Fruit fly (Drosophila melanogaster) whole organism, embryonic: ENCODE data around the gene Pxd.
A peak's percentile ranks its signal among the peaks of the same experiment; 100 is the strongest.

ENCODE experiments used
- CG10431 ChIP-seq: fragments of 200-800 bp; sonication (Bioruptor generic); optimal IDR thresholded peaks from 3 replicates; lab custom pipeline; 2018; ENCODE audit warnings: missing biosample characterization, mild to moderate bottlenecking, missing genetic modification characterization
- CG10543 ChIP-seq: fragments of 200-800 bp; sonication (Bioruptor generic); optimal IDR thresholded peaks from 3 replicates; lab custom pipeline; 2017; ENCODE audit warnings: missing biosample characterization, mild to moderate bottlenecking, missing genetic modification characterization, moderate library complexity
- CG10565 ChIP-seq: fragments of 200-800 bp; sonication (Bioruptor generic); optimal IDR thresholded peaks from 3 replicates; lab custom pipeline; 2016; ENCODE audit warnings: missing biosample characterization, mild to moderate bottlenecking, missing genetic modification characterization
- CG11456 ChIP-seq: fragments of 200-800 bp; sonication (Bioruptor generic); IDR thresholded peaks from 3 replicates; pipeline ENCODE4 v1.3.6; 2022; ENCODE audit warnings: missing biosample characterization, missing genetic modification characterization
- CG12769 ChIP-seq: fragments of 200-800 bp; sonication (Bioruptor generic); optimal IDR thresholded peaks from 2 replicates; lab custom pipeline; 2019; ENCODE audit warnings: missing biosample characterization, mild to moderate bottlenecking, missing genetic modification characterization, moderate library complexity
- CG14860 ChIP-seq: fragments of 200-800 bp; sonication (Bioruptor generic); IDR thresholded peaks from 3 replicates; pipeline ENCODE4 v1.3.6; 2022; ENCODE audit warnings: missing biosample characterization, missing genetic modification characterization; ENCODE audit not compliant: partially characterized antibody
- CG17802 ChIP-seq: fragments of 200-800 bp; sonication (Bioruptor generic); optimal IDR thresholded peaks from 2 replicates; lab custom pipeline; 2018; ENCODE audit warnings: missing biosample characterization, mild to moderate bottlenecking, missing genetic modification characterization, moderate library complexity
- CG17829 ChIP-seq: fragments of 200-800 bp; optimal IDR thresholded peaks from 2 replicates; lab custom pipeline; 2019; ENCODE audit warnings: missing biosample characterization, mild to moderate bottlenecking, missing genetic modification characterization, moderate library complexity
- CG2120 ChIP-seq: fragments of 200-800 bp; sonication (Bioruptor generic); optimal IDR thresholded peaks from 3 replicates; lab custom pipeline; 2016; ENCODE audit warnings: missing biosample characterization, missing genetic modification characterization
- CG32767 ChIP-seq: fragments of 200-800 bp; sonication (Bioruptor generic); IDR thresholded peaks from 2 replicates; pipeline ENCODE4 v1.3.6; 2022; ENCODE audit warnings: missing biosample characterization, missing genetic modification characterization
- CG33213 ChIP-seq: fragments of 200-800 bp; sonication (Bioruptor generic); optimal IDR thresholded peaks from 3 replicates; lab custom pipeline; 2016; ENCODE audit warnings: missing biosample characterization, missing genetic modification characterization
- CG33557 ChIP-seq: fragments of 200-800 bp; sonication (Bioruptor generic); optimal IDR thresholded peaks from 2 replicates; lab custom pipeline; 2019; ENCODE audit warnings: missing biosample characterization, mild to moderate bottlenecking, missing genetic modification characterization, moderate library complexity
- CG3847 ChIP-seq: fragments of 200-800 bp; sonication (Bioruptor generic); IDR thresholded peaks from 2 replicates; pipeline ENCODE4 v1.3.6; 2022; ENCODE audit warnings: missing biosample characterization, missing genetic modification characterization
- CG4360 ChIP-seq: fragments of 200-800 bp; sonication (Bioruptor generic); IDR thresholded peaks from 2 replicates; pipeline ENCODE4 v1.3.6; 2022; ENCODE audit warnings: missing biosample characterization, missing genetic modification characterization
- CG6854 ChIP-seq: fragments of 200-800 bp; sonication (Bioruptor generic); optimal IDR thresholded peaks from 3 replicates; lab custom pipeline; 2017; ENCODE audit warnings: missing biosample characterization, mild to moderate bottlenecking, missing genetic modification characterization
- CG7556 ChIP-seq: fragments of 200-800 bp; sonication (Bioruptor generic); optimal IDR thresholded peaks from 2 replicates; lab custom pipeline; 2017; ENCODE audit warnings: missing biosample characterization, mild to moderate bottlenecking, missing genetic modification characterization
- CG9727 ChIP-seq: fragments of 200-800 bp; sonication (Bioruptor generic); optimal IDR thresholded peaks from 3 replicates; lab custom pipeline; 2017; ENCODE audit warnings: missing biosample characterization, mild to moderate bottlenecking, missing genetic modification characterization
- Chrac-16 ChIP-seq: fragments of 200-800 bp; sonication (Bioruptor generic); optimal IDR thresholded peaks from 3 replicates; lab custom pipeline; 2016; ENCODE audit warnings: missing biosample characterization, missing genetic modification characterization
- CrebB ChIP-seq: fragments of 200-800 bp; sonication (Bioruptor generic); optimal IDR thresholded peaks from 3 replicates; lab custom pipeline; 2018; ENCODE audit warnings: missing biosample characterization, mild to moderate bottlenecking, missing genetic modification characterization
- Dp ChIP-seq: fragments of 200-800 bp; sonication (Bioruptor generic); optimal IDR thresholded peaks from 2 replicates; lab custom pipeline; 2018; ENCODE audit warnings: missing biosample characterization, mild to moderate bottlenecking, missing genetic modification characterization, moderate library complexity
- Dref ChIP-seq: fragments of 200-800 bp; sonication (Bioruptor generic); IDR thresholded peaks from 2 replicates; pipeline ENCODE4 v1.3.6; 2022; ENCODE audit warnings: missing biosample characterization, missing genetic modification characterization
- ERR ChIP-seq: fragments of 200-800 bp; sonication (Bioruptor generic); optimal IDR thresholded peaks from 2 replicates; lab custom pipeline; 2016; ENCODE audit warnings: missing biosample characterization, missing genetic modification characterization
- GATAe ChIP-seq: fragments of 200-800 bp; sonication (Bioruptor generic); conservative IDR thresholded peaks from 2 replicates; pipeline ENCODE4 v1.3.6; 2022; ENCODE audit warnings: missing biosample characterization, missing genetic modification characterization
- Hmx ChIP-seq: fragments of 200-800 bp; sonication (Bioruptor generic); optimal IDR thresholded peaks from 2 replicates; lab custom pipeline; 2016; ENCODE audit warnings: missing biosample characterization, missing genetic modification characterization
- Mes4 ChIP-seq: fragments of 200-800 bp; sonication (Bioruptor generic); optimal IDR thresholded peaks from 2 replicates; lab custom pipeline; 2016; ENCODE audit warnings: missing biosample characterization, missing genetic modification characterization
- Optix ChIP-seq: fragments of 200-800 bp; sonication (Bioruptor generic); IDR thresholded peaks from 3 replicates; pipeline ENCODE4 v1.3.6; 2022; ENCODE audit warnings: missing biosample characterization, missing genetic modification characterization
- Rfx ChIP-seq: fragments of 200-800 bp; sonication (Bioruptor generic); IDR thresholded peaks from 2 replicates; pipeline ENCODE4 v1.3.6; 2022; ENCODE audit warnings: missing biosample characterization, missing genetic modification characterization
- Sry-β ChIP-seq: fragments of 200-800 bp; sonication (Bioruptor generic); optimal IDR thresholded peaks from 2 replicates; lab custom pipeline; 2018; ENCODE audit warnings: missing biosample characterization, mild to moderate bottlenecking, missing genetic modification characterization, moderate library complexity
- Tbp ChIP-seq: fragments of >200 bp; optimal IDR thresholded peaks from 2 replicates; lab custom pipeline; 2018; ENCODE audit warnings: missing biosample characterization, missing genetic modification characterization
- cato ChIP-seq: fragments of 200-800 bp; sonication (Bioruptor generic); optimal IDR thresholded peaks from 2 replicates; lab custom pipeline; 2016; ENCODE audit warnings: missing biosample characterization, missing genetic modification characterization, borderline replicate concordance
- caup ChIP-seq: fragments of 200-800 bp; sonication (Bioruptor generic); optimal IDR thresholded peaks from 3 replicates; lab custom pipeline; 2017; ENCODE audit warnings: missing biosample characterization, mild to moderate bottlenecking, missing genetic modification characterization, moderate library complexity; ENCODE audit not compliant: severe bottlenecking
- chif ChIP-seq, 2 experiments: fragments of 200-800 bp; sonication (Bioruptor generic); optimal IDR thresholded peaks; 3 replicates each; lab custom pipeline; 2016; ENCODE audit warnings: missing biosample characterization in 2 of 2, missing genetic modification characterization in 2 of 2
- ems ChIP-seq: fragments of 200-800 bp; sonication (Bioruptor generic); optimal IDR thresholded peaks from 3 replicates; lab custom pipeline; 2016; ENCODE audit warnings: missing biosample characterization, missing genetic modification characterization
- eyg ChIP-seq: fragments of 200-800 bp; sonication (Bioruptor generic); optimal IDR thresholded peaks from 3 replicates; lab custom pipeline; 2016; ENCODE audit warnings: missing biosample characterization, missing genetic modification characterization
- fd102C ChIP-seq: fragments of 200-800 bp; sonication (Bioruptor generic); optimal IDR thresholded peaks from 2 replicates; lab custom pipeline; 2018; ENCODE audit warnings: missing biosample characterization, mild to moderate bottlenecking, missing genetic modification characterization, moderate library complexity
- fru ChIP-seq: fragments of >200 bp; optimal IDR thresholded peaks from 2 replicates; lab custom pipeline; 2017
- fu2 ChIP-seq: fragments of 200-800 bp; sonication (Bioruptor generic); optimal IDR thresholded peaks from 2 replicates; lab custom pipeline; 2016; ENCODE audit warnings: missing biosample characterization, missing genetic modification characterization
- gsb ChIP-seq: fragments of 200-800 bp; sonication (Bioruptor generic); IDR thresholded peaks from 2 replicates; pipeline ENCODE4 v1.3.6; 2022; ENCODE audit warnings: missing biosample characterization, missing genetic modification characterization
- ind ChIP-seq: fragments of 200-800 bp; sonication (Bioruptor generic); optimal IDR thresholded peaks from 3 replicates; lab custom pipeline; 2016; ENCODE audit warnings: missing biosample characterization, missing genetic modification characterization
- jumu ChIP-seq: fragments of 200-800 bp; sonication (Bioruptor generic); optimal IDR thresholded peaks from 3 replicates; lab custom pipeline; 2016; ENCODE audit warnings: missing biosample characterization, missing genetic modification characterization
- lilli ChIP-seq: fragments of 200-800 bp; sonication (Bioruptor generic); optimal IDR thresholded peaks from 3 replicates; lab custom pipeline; 2016; ENCODE audit warnings: missing biosample characterization, missing genetic modification characterization
- nerfin-1 ChIP-seq: fragments of 200-800 bp; sonication (Bioruptor generic); optimal IDR thresholded peaks from 3 replicates; lab custom pipeline; 2019; ENCODE audit warnings: missing biosample characterization, mild to moderate bottlenecking, missing genetic modification characterization, moderate library complexity
- nmo ChIP-seq: fragments of 200-800 bp; sonication (Bioruptor generic); optimal IDR thresholded peaks from 2 replicates; lab custom pipeline; 2018; ENCODE audit warnings: missing biosample characterization, mild to moderate bottlenecking, missing genetic modification characterization, moderate library complexity
- onecut ChIP-seq: fragments of 200-800 bp; sonication (Bioruptor generic); IDR thresholded peaks from 2 replicates; pipeline ENCODE4 v1.3.6; 2022; ENCODE audit warnings: missing biosample characterization, missing genetic modification characterization
- pfk ChIP-seq: fragments of 200-800 bp; sonication (Bioruptor generic); optimal IDR thresholded peaks from 2 replicates; lab custom pipeline; 2018; ENCODE audit warnings: missing biosample characterization, mild to moderate bottlenecking, missing genetic modification characterization, moderate library complexity
- pho ChIP-seq: fragments of 200-800 bp; sonication (Bioruptor generic); optimal IDR thresholded peaks from 2 replicates; lab custom pipeline; 2016; ENCODE audit warnings: missing biosample characterization, missing genetic modification characterization
- salm ChIP-seq: fragments of 200-800 bp; sonication (Bioruptor generic); optimal IDR thresholded peaks from 2 replicates; lab custom pipeline; 2018; ENCODE audit warnings: missing biosample characterization, mild to moderate bottlenecking, missing genetic modification characterization
- slbo ChIP-seq: fragments of 200-800 bp; sonication (Bioruptor generic); IDR thresholded peaks from 2 replicates; pipeline ENCODE4 v1.3.6; 2022; ENCODE audit warnings: missing biosample characterization, missing genetic modification characterization
- slp2 ChIP-seq: fragments of 200-800 bp; sonication (Bioruptor generic); optimal IDR thresholded peaks from 2 replicates; lab custom pipeline; 2016; ENCODE audit warnings: missing biosample characterization, missing genetic modification characterization
- sna ChIP-seq: fragments of 200-800 bp; sonication (Bioruptor generic); IDR thresholded peaks from 2 replicates; pipeline ENCODE4 v1.3.6; 2022; ENCODE audit warnings: missing biosample characterization, missing genetic modification characterization; ENCODE audit not compliant: partially characterized antibody
- so ChIP-seq: fragments of 200-800 bp; sonication (Bioruptor generic); IDR thresholded peaks from 3 replicates; pipeline ENCODE4 v1.3.6; 2022; ENCODE audit warnings: missing biosample characterization, missing genetic modification characterization
- ttk ChIP-seq: fragments of 200-800 bp; sonication (Bioruptor generic); IDR thresholded peaks from 2 replicates; pipeline ENCODE4 v2.1.2; 2022; ENCODE audit warnings: missing biosample characterization, missing genetic modification characterization

The Pxd gene

dm6 chr3R:17020956-17021355, 6.6 kb downstream of the Pxd start, which contains the start of gene Adsl (continued):
- TF ChIP-seq Optix = no peak
- 0 out of 3 replicates have a peak, but pooled peaks have one; percentile 32 for TF ChIP-seq so (GFP tag; lab: Robert Waterston, UW)
- TF ChIP-seq cato = peak; percentile 3
- TF ChIP-seq Sry-β (GFP tag; lab: Kevin White, UChicago) = no peak
- no peak for TF ChIP-seq fru (lab: Kevin White, UChicago)
- TF ChIP-seq jumu (GFP tag; lab: Kevin White, UChicago) = no peak
- no peak for TF ChIP-seq ind (GFP tag; lab: Kevin White, UChicago)
- TF ChIP-seq ems (GFP tag; lab: Kevin White, UChicago) = no peak
- no peak for TF ChIP-seq sna (GFP tag; lab: Robert Waterston, UW)
- no peak for TF ChIP-seq CG10543 (GFP tag; lab: Kevin White, UChicago)
- TF ChIP-seq slp2 (GFP tag; lab: Kevin White, UChicago) = peak; percentile 46
- TF ChIP-seq nmo (GFP tag; lab: Kevin White, UChicago) = peak; percentile 73
- TF ChIP-seq nerfin-1 (tag; lab: Kevin White, UChicago) = no peak
- TF ChIP-seq CG17829 (tag; lab: Kevin White, UChicago) = no peak
- peak; percentile 46 for TF ChIP-seq CG17802
- peak; percentile 35 for TF ChIP-seq pfk (GFP tag; lab: Kevin White, UChicago)
- no peak for TF ChIP-seq lilli
- TF ChIP-seq CG2120 = no peak
- peak; percentile 45 for TF ChIP-seq Dp (GFP tag; lab: Kevin White, UChicago)
- no peak for TF ChIP-seq ttk (GFP tag; lab: Robert Waterston, UW)
- peak; percentile 35; the same call in 1 of the 2 replicates for TF ChIP-seq CG32767 (GFP tag; lab: Robert Waterston, UW)
- TF ChIP-seq CG33213 (GFP tag; lab: Kevin White, UChicago) = peak; percentile 70
- TF ChIP-seq CG7556 (GFP tag; lab: Kevin White, UChicago) = no peak
- TF ChIP-seq onecut (GFP tag; lab: Robert Waterston, UW) = peak; percentile 61
- TF ChIP-seq caup (GFP tag; lab: Kevin White, UChicago) = peak; percentile 89
- TF ChIP-seq Rfx (GFP tag; lab: Robert Waterston, UW) = no peak; the same call in none of the 2 replicates
- TF ChIP-seq gsb = no peak
- TF ChIP-seq CG33557 (GFP tag; lab: Kevin White, UChicago) = peak; percentile 75
- no peak for TF ChIP-seq Hmx (GFP tag; lab: Kevin White, UChicago)
- peak in 1 of 2 experiments; percentile 26 for TF ChIP-seq chif (GFP tag; optimal IDR thresholded peaks at IDR 0.05; lab: Kevin White, UChicago)
- no peak for TF ChIP-seq CG10565
- no peak for TF ChIP-seq Tbp (GFP tag; lab: Kevin White, UChicago)
- no peak for TF ChIP-seq CG3847 (GFP tag; lab: Robert Waterston, UW)
- no peak for TF ChIP-seq CG11456
- TF ChIP-seq CG6854 (GFP tag; lab: Kevin White, UChicago) = peak; percentile 61
- TF ChIP-seq CG14860 (GFP tag; lab: Robert Waterston, UW) = no peak
- TF ChIP-seq CG12769 (tag; lab: Kevin White, UChicago) = no peak
- no peak for TF ChIP-seq ERR (GFP tag; lab: Kevin White, UChicago)
- no peak for TF ChIP-seq CG4360 (GFP tag; lab: Robert Waterston, UW)
- peak; percentile 86 for TF ChIP-seq CrebB (tag; lab: Kevin White, UChicago)
- 0 out of 2 replicates have a peak, but pooled peaks have one; percentile 11 for TF ChIP-seq slbo
- TF ChIP-seq eyg = peak; percentile 3
- TF ChIP-seq CG10431 (GFP tag; lab: Kevin White, UChicago) = no peak
- no peak for TF ChIP-seq pho (GFP tag; lab: Kevin White, UChicago)
- TF ChIP-seq Chrac-16 (GFP tag; lab: Kevin White, UChicago) = peak; percentile 19
- TF ChIP-seq fd102C (GFP tag; lab: Kevin White, UChicago) = peak; percentile 60
- peak; percentile 82 for TF ChIP-seq CG9727 (GFP tag; lab: Kevin White, UChicago)
- TF ChIP-seq fu2 (GFP tag; lab: Kevin White, UChicago) = no peak
- TF ChIP-seq GATAe (GFP tag; lab: Robert Waterston, UW) = no peak
- peak; percentile 55 for TF ChIP-seq salm (tag; lab: Kevin White, UChicago)
- TF ChIP-seq Mes4 (GFP tag; lab: Kevin White, UChicago) = peak; percentile 45
- no peak for TF ChIP-seq Dref (GFP tag; lab: Robert Waterston, UW)
